Worm (Caenorhabditis elegans) whole organism, L4 larva: ENCODE data around the gene nyn-3.
A peak's percentile ranks its signal among the peaks of the same experiment; 100 is the strongest.

Experiments used
- D1046.2 ChIP-seq: fragments of 200-800 bp; sonication (Bioruptor generic); IDR thresholded peaks from 2 replicates; pipeline ENCODE4 v1.3.6; 2022; ENCODE audit warnings: missing genetic modification characterization, missing compliant biosample characterization
- F10B5.3 ChIP-seq: sonication (generic microtip); optimal IDR thresholded peaks from 2 replicates; lab custom pipeline; 2016; ENCODE audit warnings: mild to moderate bottlenecking, missing genetic modification characterization, missing compliant biosample characterization
- F26F4.8 ChIP-seq: fragments of 200-800 bp; sonication (Bioruptor generic); conservative IDR thresholded peaks from 2 replicates; pipeline ENCODE4 v1.3.6; 2022; ENCODE audit warnings: missing genetic modification characterization, missing compliant biosample characterization
- F44E2.7 ChIP-seq: fragments of 200-800 bp; sonication (Bioruptor generic); IDR thresholded peaks from 2 replicates; pipeline ENCODE4 v2.1.2; 2022; ENCODE audit warnings: missing genetic modification characterization, missing compliant biosample characterization
- R02D3.7 ChIP-seq: fragments of 150-350 bp; sonication (generic microtip); optimal IDR thresholded peaks from 3 replicates; lab custom pipeline; 2014; ENCODE audit warnings: missing biosample characterization, missing genetic modification characterization
- T20F7.1 ChIP-seq: fragments of 200-800 bp; sonication (Bioruptor generic); optimal IDR thresholded peaks from 2 replicates; lab custom pipeline; 2018; ENCODE audit warnings: mild to moderate bottlenecking, missing genetic modification characterization, missing compliant biosample characterization
- Y48G9A.11 ChIP-seq: fragments of 200-800 bp; sonication (Bioruptor generic); IDR thresholded peaks from 2 replicates; pipeline ENCODE4 v1.3.6; 2022; ENCODE audit warnings: missing genetic modification reagents, missing genetic modification characterization, missing compliant biosample characterization
- Y5F2A.4 ChIP-seq: fragments of 200-800 bp; sonication (Bioruptor generic); optimal IDR thresholded peaks from 2 replicates; lab custom pipeline; 2018; ENCODE audit warnings: mild to moderate bottlenecking, missing genetic modification characterization, missing compliant biosample characterization
- Y75B8A.6 ChIP-seq: fragments of 200-800 bp; sonication (Bioruptor generic); IDR thresholded peaks from 2 replicates; pipeline ENCODE4 v1.3.6; 2022; ENCODE audit warnings: missing genetic modification reagents, missing genetic modification characterization, missing compliant biosample characterization
- ZK546.5 ChIP-seq, 2 experiments: sonication (generic microtip); optimal IDR thresholded peaks; 2 replicates each; lab custom pipeline; 2017; ENCODE audit warnings: missing biosample characterization in 2 of 2, missing genetic modification characterization in 2 of 2
- attf-4 ChIP-seq: sonication (generic microtip); optimal IDR thresholded peaks from 3 replicates; lab custom pipeline; 2017; ENCODE audit warnings: missing biosample characterization, missing genetic modification characterization
- ceh-20 ChIP-seq: fragments of 200-800 bp; sonication (Bioruptor generic); IDR thresholded peaks from 2 replicates; pipeline ENCODE4 v1.3.6; 2022; ENCODE audit warnings: missing genetic modification reagents, missing genetic modification characterization, missing compliant biosample characterization
- ceh-28 ChIP-seq: fragments of 150-350 bp; optimal IDR thresholded peaks from 2 replicates; lab custom pipeline; 2014; ENCODE audit warnings: missing biosample characterization, missing genetic modification reagents, missing genetic modification characterization
- ceh-32 ChIP-seq: sonication (generic microtip); optimal IDR thresholded peaks from 2 replicates; lab custom pipeline; 2016; ENCODE audit warnings: mild to moderate bottlenecking, missing genetic modification characterization, missing compliant biosample characterization; ENCODE audit not compliant: poor library complexity
- ceh-62 ChIP-seq: sonication (generic microtip); optimal IDR thresholded peaks from 2 replicates; lab custom pipeline; 2017; ENCODE audit warnings: missing biosample characterization, missing genetic modification characterization
- ceh-82 ChIP-seq: sonication (generic microtip); optimal IDR thresholded peaks from 2 replicates; lab custom pipeline; 2017; ENCODE audit warnings: missing biosample characterization, missing genetic modification characterization
- cey-2 ChIP-seq: sonication (generic microtip); optimal IDR thresholded peaks from 3 replicates; lab custom pipeline; 2017; ENCODE audit warnings: missing genetic modification characterization, mild to moderate bottlenecking, missing compliant biosample characterization, antibody characterized with exemption, borderline replicate concordance; ENCODE audit not compliant: insufficient read depth
- daf-12 ChIP-seq: fragments of 150-350 bp; optimal IDR thresholded peaks from 2 replicates; lab custom pipeline; 2014; ENCODE audit warnings: missing biosample characterization, missing genetic modification reagents, missing genetic modification characterization
- daf-16 ChIP-seq, 3 experiments: sonication (generic microtip); optimal IDR thresholded peaks; 2 replicates each; lab custom pipeline; 2016 to 2017; ENCODE audit warnings: missing genetic modification characterization in 3 of 3, missing genetic modification reagents in 3 of 3, mild to moderate bottlenecking in 2 of 3, missing compliant biosample characterization in 2 of 3, missing biosample characterization in 1 of 3, moderate library complexity in 1 of 3
- daf-8 ChIP-seq: fragments of 200-800 bp; sonication (Bioruptor generic); IDR thresholded peaks from 2 replicates; pipeline ENCODE4 v1.3.6; 2022; ENCODE audit warnings: missing genetic modification characterization, missing compliant biosample characterization
- dmd-6 ChIP-seq: fragments of 200-800 bp; sonication (Bioruptor generic); IDR thresholded peaks from 2 replicates; pipeline ENCODE4 v1.3.6; 2022; ENCODE audit warnings: missing genetic modification reagents, missing genetic modification characterization, missing compliant biosample characterization
- dmd-9 ChIP-seq: fragments of 200-800 bp; sonication (Bioruptor generic); IDR thresholded peaks from 2 replicates; pipeline ENCODE4 v1.3.6; 2022; ENCODE audit warnings: missing genetic modification reagents, missing genetic modification characterization, missing compliant biosample characterization
- dpl-1 ChIP-seq: fragments of 150-350 bp; optimal IDR thresholded peaks from 2 replicates; lab custom pipeline; 2014; ENCODE audit warnings: missing biosample characterization, missing genetic modification reagents, missing genetic modification characterization
- duxl-1 ChIP-seq: sonication (generic microtip); optimal IDR thresholded peaks from 2 replicates; lab custom pipeline; 2016; ENCODE audit warnings: mild to moderate bottlenecking, missing genetic modification characterization, moderate library complexity, missing compliant biosample characterization; ENCODE audit not compliant: poor library complexity
- egl-27 ChIP-seq: sonication (generic microtip); optimal IDR thresholded peaks from 3 replicates; lab custom pipeline; 2017; ENCODE audit warnings: missing biosample characterization, missing genetic modification reagents, missing genetic modification characterization
- egl-43 ChIP-seq: fragments of 200-800 bp; sonication (Bioruptor generic); IDR thresholded peaks from 2 replicates; pipeline ENCODE4 v1.3.6; 2022; ENCODE audit warnings: missing genetic modification reagents, missing genetic modification characterization, missing compliant biosample characterization
- fkh-10 ChIP-seq: fragments of 150-350 bp; optimal IDR thresholded peaks from 2 replicates; lab custom pipeline; 2014; ENCODE audit warnings: missing biosample characterization, missing genetic modification reagents, missing genetic modification characterization
- fos-1 ChIP-seq: fragments of 150-350 bp; optimal IDR thresholded peaks from 2 replicates; lab custom pipeline; 2014; ENCODE audit warnings: missing biosample characterization, missing genetic modification characterization
- hlh-30 ChIP-seq: sonication (generic microtip); optimal IDR thresholded peaks from 2 replicates; lab custom pipeline; 2017; ENCODE audit warnings: antibody characterized with exemption, mild to moderate bottlenecking, missing genetic modification characterization, missing compliant biosample characterization; ENCODE audit not compliant: insufficient read depth
- hmg-1.1 ChIP-seq: fragments of 200-800 bp; sonication (Bioruptor generic); IDR thresholded peaks from 2 replicates; pipeline ENCODE4 v1.3.6; 2022; ENCODE audit warnings: missing genetic modification reagents, missing genetic modification characterization, missing compliant biosample characterization
- lin-15B ChIP-seq: fragments of 150-350 bp; sonication (generic microtip); optimal IDR thresholded peaks from 3 replicates; lab custom pipeline; 2014; ENCODE audit warnings: missing biosample characterization, missing genetic modification characterization
- madf-5 ChIP-seq, 2 experiments: fragments of 200-800 bp; sonication (Bioruptor generic); IDR thresholded peaks; 2 replicates each; pipeline ENCODE4 v1.3.6; 2022; ENCODE audit warnings: missing compliant biosample characterization in 2 of 2, missing genetic modification characterization in 2 of 2
- mes-2 ChIP-seq: sonication (generic microtip); optimal IDR thresholded peaks from 2 replicates; lab custom pipeline; 2016; ENCODE audit warnings: missing genotype, mild to moderate bottlenecking, missing genetic modification characterization, missing compliant biosample characterization; ENCODE audit not compliant: poor library complexity, severe bottlenecking
- nhr-102 ChIP-seq: sonication (generic microtip); optimal IDR thresholded peaks from 2 replicates; lab custom pipeline; 2016; ENCODE audit warnings: mild to moderate bottlenecking, missing genetic modification characterization, moderate library complexity, missing compliant biosample characterization
- nhr-11 ChIP-seq: fragments of 150-350 bp; optimal IDR thresholded peaks from 2 replicates; lab custom pipeline; 2014; ENCODE audit warnings: missing biosample characterization, missing genetic modification characterization
- nhr-237 ChIP-seq: sonication (generic microtip); optimal IDR thresholded peaks from 2 replicates; lab custom pipeline; 2017; ENCODE audit warnings: missing biosample characterization, missing genetic modification characterization
- nhr-28 ChIP-seq: fragments of 150-350 bp; optimal IDR thresholded peaks from 2 replicates; lab custom pipeline; 2014; ENCODE audit warnings: missing biosample characterization, missing genetic modification characterization
- nhr-41 ChIP-seq: fragments of 200-800 bp; sonication (Bioruptor generic); IDR thresholded peaks from 2 replicates; pipeline ENCODE4 v1.3.6; 2022; ENCODE audit warnings: missing genetic modification reagents, missing genetic modification characterization, missing compliant biosample characterization
- nhr-42 ChIP-seq: fragments of 200-800 bp; sonication (Bioruptor generic); IDR thresholded peaks from 2 replicates; pipeline ENCODE4 v1.3.6; 2022; ENCODE audit warnings: missing genetic modification characterization, missing compliant biosample characterization
- pha-4 ChIP-seq, 2 experiments: fragments of 150-350 bp in 1 of 2; fragments of 200-800 bp in 1 of 2; sonication (Bioruptor generic) in 1 of 2; IDR thresholded peaks in 1 of 2; optimal IDR thresholded peaks in 1 of 2; 2 replicates each; pipeline versions ENCODE4 v1.3.6 to Lab custom; 2014 to 2022; ENCODE audit warnings: missing genetic modification characterization in 2 of 2, missing genetic modification reagents in 2 of 2, missing biosample characterization in 1 of 2, missing compliant biosample characterization in 1 of 2
- rbr-2 ChIP-seq: sonication (generic microtip); optimal IDR thresholded peaks from 2 replicates; lab custom pipeline; 2016; ENCODE audit warnings: missing genotype, missing genetic modification characterization, missing compliant biosample characterization
- sdz-12 ChIP-seq: fragments of 200-800 bp; sonication (Bioruptor generic); optimal IDR thresholded peaks from 2 replicates; lab custom pipeline; 2018; ENCODE audit warnings: mild to moderate bottlenecking, missing genetic modification characterization, missing compliant biosample characterization
- spr-3 ChIP-seq: fragments of 200-800 bp; sonication (Bioruptor generic); optimal IDR thresholded peaks from 2 replicates; lab custom pipeline; 2018; ENCODE audit warnings: mild to moderate bottlenecking, missing genetic modification characterization, missing compliant biosample characterization
- tag-97 ChIP-seq: fragments of 200-800 bp; sonication (Bioruptor generic); IDR thresholded peaks from 2 replicates; pipeline ENCODE4 v1.3.6; 2022; ENCODE audit warnings: missing genetic modification characterization, missing compliant biosample characterization
- unc-62 ChIP-seq, 3 experiments: fragments of 150-350 bp in 1 of 3; sonication (generic microtip); optimal IDR thresholded peaks in 2 of 3; peaks in 1 of 3; 1 replicate in 1 of 3; 2 replicates in 2 of 3; lab custom pipeline; 2014 to 2017; ENCODE audit warnings: missing biosample characterization in 3 of 3, missing genetic modification characterization in 3 of 3, missing genetic modification reagents in 3 of 3, missing genotype in 1 of 3
- vab-7 ChIP-seq: fragments of 200-800 bp; sonication (Bioruptor generic); IDR thresholded peaks from 2 replicates; pipeline ENCODE4 v1.3.6; 2022; ENCODE audit warnings: missing genetic modification reagents, missing genetic modification characterization, missing compliant biosample characterization
- zfp-3 ChIP-seq: fragments of 200-800 bp; sonication (Bioruptor generic); conservative IDR thresholded peaks from 2 replicates; pipeline ENCODE4 v1.3.6; 2022; ENCODE audit warnings: missing genetic modification reagents, missing genetic modification characterization, missing compliant biosample characterization
- zip-11 ChIP-seq: fragments of 200-800 bp; sonication (Bioruptor generic); IDR thresholded peaks from 2 replicates; pipeline ENCODE4 v1.3.6; 2022; ENCODE audit warnings: missing genetic modification characterization, missing compliant biosample characterization
- ztf-11 ChIP-seq: fragments of 150-350 bp; optimal IDR thresholded peaks from 2 replicates; lab custom pipeline; 2014; ENCODE audit warnings: missing biosample characterization, missing genetic modification characterization

Gene nyn-3

ce11 chrII:6248503-6248902 lies 43.9 kb downstream of the nyn-3 start (continued):
- no peak for TF ChIP-seq sdz-12
- TF ChIP-seq madf-5 (GFP tag; IDR thresholded peaks at IDR 0.05; lab: Robert Waterston, UW): peak in 1 of 2 experiments; percentile 69; a peak in 1 of 4 replicates
- TF ChIP-seq unc-62 (GFP tag; optimal IDR thresholded peaks at IDR 0.05 in 1 of 2; lab: Kevin White, UChicago): no peak
- TF ChIP-seq unc-62 (tag; optimal IDR thresholded peaks at IDR 0.05; lab: Kevin White, UChicago): no peak
- TF ChIP-seq egl-43 (GFP tag; lab: Robert Waterston, UW): no peak
- TF ChIP-seq ZK546.5 (tag; optimal IDR thresholded peaks at IDR 0.05; lab: Kevin White, UChicago): no peak
- peak; percentile 38; the same call in 1 of the 2 replicates for TF ChIP-seq dmd-6 (GFP tag; lab: Robert Waterston, UW)
- TF ChIP-seq dmd-9 (GFP tag; lab: Robert Waterston, UW): 0 out of 2 replicates have a peak, but pooled peaks have one; percentile 35
- peak; percentile 67 for TF ChIP-seq Y5F2A.4 (GFP tag; lab: Kevin White, UChicago)
- no peak for TF ChIP-seq daf-12 (tag; lab: Kevin White, UChicago)
- no peak for TF ChIP-seq ceh-62 (tag; lab: Kevin White, UChicago)
- TF ChIP-seq daf-8 (GFP tag; lab: Robert Waterston, UW): no peak
- TF ChIP-seq R02D3.7 (tag; lab: Kevin White, UChicago): no peak
- TF ChIP-seq nhr-41: 0 out of 2 replicates have a peak, but pooled peaks have one; percentile 16
- TF ChIP-seq F10B5.3 (tag; lab: Kevin White, UChicago): no peak
- no peak for TF ChIP-seq nhr-42 (GFP tag; lab: Robert Waterston, UW)
- TF ChIP-seq ztf-11 (tag; lab: Kevin White, UChicago): no peak
- TF ChIP-seq hlh-30 (tag; lab: Kevin White, UChicago): peak; percentile 48
- no peak for TF ChIP-seq fkh-10 (GFP tag; lab: Kevin White, UChicago)
- no peak for TF ChIP-seq egl-27 (tag; lab: Kevin White, UChicago)
- peak; percentile 3 for TF ChIP-seq nhr-28
- TF ChIP-seq T20F7.1: no peak
- TF ChIP-seq fos-1 (tag; lab: Kevin White, UChicago): no peak
- TF ChIP-seq zip-11 (GFP tag; lab: Robert Waterston, UW): no peak
- TF ChIP-seq F26F4.8: no peak; the same call in 1 of the 2 replicates
- peak; percentile 51; the same call in 1 of the 2 replicates for TF ChIP-seq zfp-3
- TF ChIP-seq ceh-82 (tag; lab: Kevin White, UChicago): no peak
- peak; percentile 9 for TF ChIP-seq spr-3 (GFP tag; lab: Kevin White, UChicago)
- TF ChIP-seq Y75B8A.6 (GFP tag; lab: Robert Waterston, UW): no peak
- TF ChIP-seq ceh-32 (tag; lab: Kevin White, UChicago): no peak
- TF ChIP-seq F44E2.7 (GFP tag; lab: Robert Waterston, UW): no peak
- peak; percentile 77; the same call in 1 of the 2 replicates for TF ChIP-seq D1046.2 (GFP tag; lab: Robert Waterston, UW)
- TF ChIP-seq ceh-28 (tag; lab: Kevin White, UChicago): no peak
- TF ChIP-seq Y48G9A.11: no peak
- no peak for TF ChIP-seq cey-2 (tag; lab: Kevin White, UChicago)
- TF ChIP-seq duxl-1 (tag; lab: Kevin White, UChicago): peak; percentile 18
- no peak; the same call in 1 of the 2 replicates for TF ChIP-seq vab-7
- TF ChIP-seq mes-2 (tag; lab: Kevin White, UChicago): peak; percentile 73
- TF ChIP-seq attf-4: no peak
- no peak for TF ChIP-seq nhr-237
- TF ChIP-seq hmg-1.1 (GFP tag; lab: Robert Waterston, UW): peak; percentile 58
- TF ChIP-seq lin-15B (tag; lab: Kevin White, UChicago): no peak
- TF ChIP-seq nhr-102 (tag; lab: Kevin White, UChicago): no peak
- peak; percentile 31 for TF ChIP-seq rbr-2 (tag; lab: Kevin White, UChicago)
- peak; percentile 57; the same call in 1 of the 2 replicates for TF ChIP-seq pha-4 (GFP tag; IDR thresholded peaks at IDR 0.05; lab: Robert Waterston, UW)
- TF ChIP-seq pha-4 (tag; optimal IDR thresholded peaks at IDR 0.05; lab: Kevin White, UChicago): no peak
- TF ChIP-seq tag-97: no peak
- TF ChIP-seq nhr-11 (tag; lab: Kevin White, UChicago): no peak
- TF ChIP-seq ceh-20 (GFP tag; lab: Robert Waterston, UW): 0 out of 2 replicates have a peak, but pooled peaks have one; percentile 30
- peak; percentile 40 for TF ChIP-seq dpl-1
- TF ChIP-seq daf-16 (GFP tag; optimal IDR thresholded peaks at IDR 0.05; lab: Kevin White, UChicago): peak in 1 of 2 experiments; percentile 54
- TF ChIP-seq daf-16 (tag; optimal IDR thresholded peaks at IDR 0.05; lab: Kevin White, UChicago): peak; percentile 39
